Fruit fly (Drosophila melanogaster) whole organism, embryonic: ENCODE data around the gene pan.
A peak's percentile ranks its signal among the peaks of the same experiment; 100 is the strongest.

Source experiments
- Atf-2 ChIP-seq: fragments of 200-800 bp; sonication (Bioruptor generic); optimal IDR thresholded peaks from 2 replicates; lab custom pipeline; 2016; ENCODE audit warnings: missing biosample characterization, missing genetic modification characterization
- CG10209 ChIP-seq: fragments of 200-800 bp; sonication (Bioruptor generic); optimal IDR thresholded peaks from 3 replicates; lab custom pipeline; 2017; ENCODE audit warnings: missing biosample characterization, mild to moderate bottlenecking, missing genetic modification characterization, missing genetic modification reagents
- CG1024 ChIP-seq: fragments of 200-800 bp; sonication (Bioruptor generic); IDR thresholded peaks from 2 replicates; pipeline ENCODE4 v1.3.6; 2022; ENCODE audit warnings: missing biosample characterization, missing genetic modification characterization
- CG10654 ChIP-seq: fragments of 200-800 bp; sonication (Bioruptor generic); optimal IDR thresholded peaks from 2 replicates; lab custom pipeline; 2016; ENCODE audit warnings: missing biosample characterization, missing genetic modification characterization
- CG11456 ChIP-seq: fragments of 200-800 bp; sonication (Bioruptor generic); IDR thresholded peaks from 3 replicates; pipeline ENCODE4 v1.3.6; 2022; ENCODE audit warnings: missing biosample characterization, missing genetic modification characterization
- CG12236 ChIP-seq: fragments of 200-800 bp; sonication (Bioruptor generic); optimal IDR thresholded peaks from 2 replicates; lab custom pipeline; 2016; ENCODE audit warnings: missing biosample characterization, missing genetic modification characterization
- CG12659 ChIP-seq: fragments of 200-800 bp; sonication (Bioruptor generic); optimal IDR thresholded peaks from 3 replicates; lab custom pipeline; 2017; ENCODE audit warnings: mild to moderate bottlenecking, missing biosample characterization, missing genetic modification reagents, missing genetic modification characterization
- CG12744 ChIP-seq: fragments of 200-800 bp; sonication (Bioruptor generic); optimal IDR thresholded peaks from 2 replicates; lab custom pipeline; 2016; ENCODE audit warnings: missing biosample characterization, missing genetic modification characterization
- CG14441 ChIP-seq: fragments of 200-800 bp; sonication (Bioruptor generic); IDR thresholded peaks from 2 replicates; pipeline ENCODE4 v1.3.6; 2022; ENCODE audit warnings: missing biosample characterization, missing genetic modification characterization
- CG1602 ChIP-seq: fragments of 200-800 bp; sonication (Bioruptor generic); optimal IDR thresholded peaks from 3 replicates; lab custom pipeline; 2016; ENCODE audit warnings: missing biosample characterization, missing genetic modification characterization
- CG17359 ChIP-seq: fragments of 200-800 bp; sonication (Bioruptor generic); optimal IDR thresholded peaks from 3 replicates; lab custom pipeline; 2018; ENCODE audit warnings: missing biosample characterization, mild to moderate bottlenecking, missing genetic modification characterization, moderate library complexity
- CG17361 ChIP-seq: fragments of 200-800 bp; sonication (Bioruptor generic); IDR thresholded peaks from 3 replicates; pipeline ENCODE4 v1.3.6; 2022; ENCODE audit warnings: missing biosample characterization, missing genetic modification characterization
- CG18262 ChIP-seq: fragments of 200-800 bp; optimal IDR thresholded peaks from 3 replicates; lab custom pipeline; 2019; ENCODE audit warnings: missing biosample characterization, mild to moderate bottlenecking, missing genetic modification characterization, moderate library complexity
- CG2129 ChIP-seq: fragments of 200-800 bp; sonication (Bioruptor generic); IDR thresholded peaks from 2 replicates; pipeline ENCODE4 v1.3.6; 2022; ENCODE audit warnings: missing biosample characterization, missing genetic modification characterization; ENCODE audit not compliant: partially characterized antibody
- CG2202 ChIP-seq: fragments of 200-800 bp; sonication (Bioruptor generic); optimal IDR thresholded peaks from 2 replicates; lab custom pipeline; 2018; ENCODE audit warnings: missing biosample characterization, mild to moderate bottlenecking, missing genetic modification characterization
- CG2889 ChIP-seq: fragments of 200-800 bp; sonication (Bioruptor generic); IDR thresholded peaks from 3 replicates; pipeline ENCODE4 v1.3.6; 2022; ENCODE audit warnings: missing biosample characterization, missing genetic modification characterization
- CG31365 ChIP-seq: fragments of 200-800 bp; sonication (Bioruptor generic); optimal IDR thresholded peaks from 2 replicates; lab custom pipeline; 2018; ENCODE audit warnings: missing biosample characterization, mild to moderate bottlenecking, missing genetic modification characterization
- CG32767 ChIP-seq: fragments of 200-800 bp; sonication (Bioruptor generic); IDR thresholded peaks from 2 replicates; pipeline ENCODE4 v1.3.6; 2022; ENCODE audit warnings: missing biosample characterization, missing genetic modification characterization
- CG34422 ChIP-seq: fragments of 200-800 bp; sonication (Bioruptor generic); IDR thresholded peaks from 3 replicates; pipeline ENCODE4 v1.3.6; 2022; ENCODE audit warnings: missing biosample characterization, missing genetic modification characterization
- CG3726 ChIP-seq: fragments of 200-800 bp; sonication (Bioruptor generic); IDR thresholded peaks from 3 replicates; pipeline ENCODE4, ENCODE4 v1.3.6; 2022; ENCODE audit warnings: missing biosample characterization, missing genetic modification characterization
- CG4730 ChIP-seq: fragments of 200-800 bp; sonication (Bioruptor generic); IDR thresholded peaks from 2 replicates; pipeline ENCODE4 v1.3.6; 2022; ENCODE audit warnings: missing biosample characterization, missing genetic modification characterization
- CG6254 ChIP-seq: fragments of 200-800 bp; sonication (Bioruptor generic); optimal IDR thresholded peaks from 3 replicates; lab custom pipeline; 2017; ENCODE audit warnings: mild to moderate bottlenecking, missing biosample characterization, missing genetic modification reagents, missing genetic modification characterization
- CG6689 ChIP-seq: fragments of 200-800 bp; sonication (Bioruptor generic); IDR thresholded peaks from 2 replicates; pipeline ENCODE4 v1.3.6; 2022; ENCODE audit warnings: missing biosample characterization, missing genetic modification characterization
- CG8388 ChIP-seq: fragments of 200-800 bp; sonication (Bioruptor generic); optimal IDR thresholded peaks from 2 replicates; lab custom pipeline; 2019; ENCODE audit warnings: missing biosample characterization, mild to moderate bottlenecking, missing genetic modification characterization, moderate library complexity
- CkIIα-i1 ChIP-seq: fragments of 200-800 bp; sonication (Bioruptor generic); IDR thresholded peaks from 2 replicates; pipeline ENCODE4 v1.3.6; 2022; ENCODE audit warnings: missing biosample characterization, missing genetic modification characterization
- Gug ChIP-seq: fragments of 200-800 bp; sonication (Bioruptor generic); IDR thresholded peaks from 4 replicates; pipeline ENCODE4 v1.3.6; 2022; ENCODE audit warnings: missing biosample characterization, missing genetic modification characterization
- HLH4C ChIP-seq: fragments of 200-800 bp; sonication (Bioruptor generic); IDR thresholded peaks from 3 replicates; pipeline ENCODE4 v1.3.6; 2022; ENCODE audit warnings: missing biosample characterization, missing genetic modification characterization; ENCODE audit not compliant: partially characterized antibody
- Hr3 ChIP-seq: fragments of 200-800 bp; sonication (Bioruptor generic); optimal IDR thresholded peaks from 3 replicates; lab custom pipeline; 2016; ENCODE audit warnings: missing biosample characterization, missing genetic modification characterization
- Lpt ChIP-seq: fragments of >200 bp; optimal IDR thresholded peaks from 2 replicates; lab custom pipeline; 2018; ENCODE audit warnings: missing biosample characterization, missing genetic modification characterization
- Meics ChIP-seq: fragments of 200-800 bp; sonication (Bioruptor generic); optimal IDR thresholded peaks from 2 replicates; lab custom pipeline; 2017; ENCODE audit warnings: missing biosample characterization, mild to moderate bottlenecking, missing genetic modification characterization
- Mrtf ChIP-seq: fragments of 200-800 bp; sonication (Bioruptor generic); IDR thresholded peaks from 3 replicates; pipeline ENCODE4 v1.3.6; 2022; ENCODE audit warnings: missing biosample characterization, missing genetic modification characterization
- Nf-YB ChIP-seq: fragments of 200-800 bp; sonication (Bioruptor generic); optimal IDR thresholded peaks from 3 replicates; lab custom pipeline; 2019; ENCODE audit warnings: missing biosample characterization, mild to moderate bottlenecking, missing genetic modification characterization, moderate library complexity
- Ptx1 ChIP-seq: fragments of 200-800 bp; sonication (Bioruptor generic); IDR thresholded peaks from 2 replicates; pipeline ENCODE4 v1.3.6; 2022; ENCODE audit warnings: missing biosample characterization, missing genetic modification characterization
- Spps ChIP-seq: fragments of 200-800 bp; sonication (Bioruptor generic); optimal IDR thresholded peaks from 2 replicates; lab custom pipeline; 2018; ENCODE audit warnings: missing biosample characterization, mild to moderate bottlenecking, missing genetic modification characterization
- Stat92E ChIP-seq, 3 experiments: fragments of >200 bp in 2 of 3; fragments of 200-800 bp in 1 of 3; sonication (Bioruptor generic) in 1 of 3; optimal IDR thresholded peaks; 2 replicates each; lab custom pipeline; 2017 to 2019; ENCODE audit warnings: missing biosample characterization in 3 of 3, missing genetic modification characterization in 3 of 3, mild to moderate bottlenecking in 1 of 3, moderate library complexity in 1 of 3
- az2 ChIP-seq: fragments of 200-800 bp; sonication (Bioruptor generic); optimal IDR thresholded peaks from 3 replicates; lab custom pipeline; 2016; ENCODE audit warnings: missing biosample characterization, missing genetic modification characterization
- bab2 ChIP-seq: fragments of 200-800 bp; sonication (Bioruptor generic); optimal IDR thresholded peaks from 2 replicates; lab custom pipeline; 2016; ENCODE audit warnings: missing biosample characterization, missing genetic modification characterization
- chn ChIP-seq: fragments of 200-800 bp; sonication (Bioruptor generic); optimal IDR thresholded peaks from 2 replicates; lab custom pipeline; 2016; ENCODE audit warnings: missing biosample characterization, missing genetic modification characterization
- crol ChIP-seq: fragments of 200-800 bp; sonication (Bioruptor generic); IDR thresholded peaks from 2 replicates; pipeline ENCODE4 v1.3.6; 2022; ENCODE audit warnings: missing biosample characterization, missing genetic modification characterization
- dm ChIP-seq: fragments of 200-800 bp; sonication (Bioruptor generic); optimal IDR thresholded peaks from 3 replicates; lab custom pipeline; 2016; ENCODE audit warnings: missing biosample characterization, missing genetic modification characterization
- emc ChIP-seq: fragments of 200-800 bp; sonication (Bioruptor generic); optimal IDR thresholded peaks from 2 replicates; lab custom pipeline; 2016; ENCODE audit warnings: missing biosample characterization, missing genetic modification characterization
- eyg ChIP-seq: fragments of 200-800 bp; sonication (Bioruptor generic); optimal IDR thresholded peaks from 3 replicates; lab custom pipeline; 2016; ENCODE audit warnings: missing biosample characterization, missing genetic modification characterization
- jing ChIP-seq: fragments of 200-800 bp; sonication (Bioruptor generic); optimal IDR thresholded peaks from 2 replicates; lab custom pipeline; 2018; ENCODE audit warnings: missing biosample characterization, mild to moderate bottlenecking, missing genetic modification characterization
- kay ChIP-seq: fragments of 200-800 bp; sonication (Bioruptor generic); optimal IDR thresholded peaks from 2 replicates; lab custom pipeline; 2016; ENCODE audit warnings: missing biosample characterization, missing genetic modification characterization
- mld ChIP-seq: fragments of 200-800 bp; sonication (Bioruptor generic); IDR thresholded peaks from 3 replicates; pipeline ENCODE4 v1.3.6; 2022; ENCODE audit warnings: missing biosample characterization, missing genetic modification characterization; ENCODE audit not compliant: partially characterized antibody
- sens ChIP-seq: fragments of 200-800 bp; sonication (Bioruptor generic); peaks from one replicate; lab custom pipeline; 2016; ENCODE audit warnings: missing biosample characterization, missing genetic modification characterization
- shn ChIP-seq: fragments of 200-800 bp; sonication (Bioruptor generic); optimal IDR thresholded peaks from 3 replicates; lab custom pipeline; 2016; ENCODE audit warnings: missing biosample characterization, missing genetic modification characterization
- tin ChIP-seq: fragments of 200-800 bp; sonication (Bioruptor generic); optimal IDR thresholded peaks from 3 replicates; lab custom pipeline; 2016; ENCODE audit warnings: missing biosample characterization, missing genetic modification characterization
- trh ChIP-seq: fragments of 200-800 bp; sonication (Bioruptor generic); optimal IDR thresholded peaks from 2 replicates; lab custom pipeline; 2016; ENCODE audit warnings: missing biosample characterization, missing genetic modification characterization
- tup ChIP-seq: fragments of 200-800 bp; sonication (Bioruptor generic); optimal IDR thresholded peaks from 2 replicates; lab custom pipeline; 2016; ENCODE audit warnings: missing biosample characterization, mild to moderate bottlenecking, missing genetic modification characterization, moderate library complexity
- usp ChIP-seq: fragments of >200 bp; optimal IDR thresholded peaks from 2 replicates; lab custom pipeline; 2017; ENCODE audit warnings: missing biosample characterization, missing genetic modification characterization

Gene pan

DNA sequence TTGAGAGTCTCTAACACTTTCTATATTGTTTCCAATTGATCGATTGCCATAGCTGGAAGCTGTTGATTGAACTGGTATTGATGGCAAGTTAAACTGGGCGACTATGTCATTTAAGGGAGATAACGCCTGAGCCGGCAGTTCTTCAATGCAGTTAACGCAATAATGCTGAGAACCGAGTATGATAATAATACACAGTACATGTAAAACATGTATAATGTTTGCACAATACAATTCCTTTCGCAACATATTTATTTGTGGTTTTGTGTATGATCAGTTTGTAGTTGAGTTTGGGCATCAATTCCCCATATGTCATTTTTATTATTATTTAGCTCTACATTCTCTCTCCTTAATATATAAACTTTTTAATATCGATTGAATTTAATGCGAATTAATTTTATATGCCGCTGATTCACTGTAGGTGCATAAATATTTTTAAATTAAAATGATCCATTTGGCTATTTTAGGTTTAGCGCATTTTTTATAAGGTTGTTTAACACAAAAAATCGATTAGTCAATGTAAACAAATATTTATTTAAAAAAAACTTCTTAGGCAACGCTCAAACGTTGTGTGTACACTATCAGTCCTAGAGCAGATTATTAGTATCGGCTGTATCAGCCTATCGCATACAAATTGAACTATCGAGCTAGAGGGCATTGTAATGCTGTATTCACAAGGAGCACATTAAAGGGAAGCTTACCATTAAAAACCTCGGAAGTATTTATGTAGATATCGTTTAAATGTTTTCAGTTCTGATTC, 25.8 kb upstream of the pan start, which contains the start of gene PlexB (continued):
- TF ChIP-seq CG12744 (GFP tag; lab: Kevin White, UChicago), result no peak
- no peak for TF ChIP-seq Meics
- no peak for TF ChIP-seq kay (GFP tag; lab: Kevin White, UChicago)
- no peak for TF ChIP-seq Spps (tag; lab: Kevin White, UChicago)
- TF ChIP-seq CG8388, result no peak
- TF ChIP-seq tup, result no peak
- TF ChIP-seq CG2889, result no peak
- no peak for TF ChIP-seq Mrtf (GFP tag; lab: Robert Waterston, UW)
- TF ChIP-seq Hr3, result peak; percentile 3
- TF ChIP-seq CG2129 (GFP tag; lab: Robert Waterston, UW), result peak; percentile 42; the same call in 1 of the 2 replicates
- peak; percentile 62 for TF ChIP-seq CG12659 (GFP tag; lab: Kevin White, UChicago)
- TF ChIP-seq CG3726, result no peak
- no peak for TF ChIP-seq emc
- TF ChIP-seq CG1602 (GFP tag; lab: Kevin White, UChicago), result no peak
- TF ChIP-seq usp, result no peak
- TF ChIP-seq CG4730, result no peak
- TF ChIP-seq shn, result peak; percentile 19
- TF ChIP-seq chn (GFP tag; lab: Kevin White, UChicago), result no peak
- TF ChIP-seq crol (GFP tag; lab: Robert Waterston, UW), result no peak
- no peak for TF ChIP-seq CkIIα-i1 (GFP tag; lab: Robert Waterston, UW)
- TF ChIP-seq Stat92E (GFP tag; optimal IDR thresholded peaks at IDR 0.05; lab: Kevin White, UChicago), result no peak
- no peak for TF ChIP-seq CG31365 (tag; lab: Kevin White, UChicago)
- peak; percentile 40 for TF ChIP-seq dm (GFP tag; lab: Kevin White, UChicago)
- no peak for TF ChIP-seq CG10209 (GFP tag; lab: Kevin White, UChicago)
- TF ChIP-seq CG12236 (GFP tag; lab: Kevin White, UChicago), result no peak
- no peak for TF ChIP-seq CG6689 (GFP tag; lab: Robert Waterston, UW)
- TF ChIP-seq CG34422 (GFP tag; lab: Robert Waterston, UW), result no peak
- no peak for TF ChIP-seq CG14441 (GFP tag; lab: Robert Waterston, UW)
- no peak for TF ChIP-seq az2 (GFP tag; lab: Kevin White, UChicago)
- no peak for TF ChIP-seq CG10654 (GFP tag; lab: Kevin White, UChicago)
- TF ChIP-seq HLH4C, result peak; percentile 73
- TF ChIP-seq bab2, result no peak
- TF ChIP-seq CG1024 (GFP tag; lab: Robert Waterston, UW), result peak; percentile 100
- no peak for TF ChIP-seq CG6254 (GFP tag; lab: Kevin White, UChicago)
- TF ChIP-seq CG17361 (GFP tag; lab: Robert Waterston, UW), result peak; percentile 15; the same call in 1 of the 3 replicates
- no peak for TF ChIP-seq eyg
- TF ChIP-seq CG11456 (GFP tag; lab: Robert Waterston, UW), result no peak
- TF ChIP-seq Nf-YB (GFP tag; lab: Kevin White, UChicago), result no peak
- TF ChIP-seq sens (GFP tag; lab: Kevin White, UChicago), result peak; percentile 77
- TF ChIP-seq CG18262, result peak; percentile 5
- TF ChIP-seq CG32767 (GFP tag; lab: Robert Waterston, UW), result peak; percentile 94
- TF ChIP-seq CG17359 (tag; lab: Kevin White, UChicago), result no peak
- TF ChIP-seq Ptx1, result no peak
- no peak for TF ChIP-seq CG2202 (tag; lab: Kevin White, UChicago)
- TF ChIP-seq trh (GFP tag; lab: Kevin White, UChicago), result no peak
- peak; percentile 91 for TF ChIP-seq mld
- TF ChIP-seq Atf-2, result no peak
- no peak for TF ChIP-seq Lpt (GFP tag; lab: Kevin White, UChicago)
- no peak for TF ChIP-seq jing (GFP tag; lab: Kevin White, UChicago)
- TF ChIP-seq Gug (GFP tag; lab: Robert Waterston, UW), result no peak
- no peak for TF ChIP-seq tin (GFP tag; lab: Kevin White, UChicago)
